Worm (Caenorhabditis elegans): ENCODE measurements around the gene T04C12.1.

DNA sequence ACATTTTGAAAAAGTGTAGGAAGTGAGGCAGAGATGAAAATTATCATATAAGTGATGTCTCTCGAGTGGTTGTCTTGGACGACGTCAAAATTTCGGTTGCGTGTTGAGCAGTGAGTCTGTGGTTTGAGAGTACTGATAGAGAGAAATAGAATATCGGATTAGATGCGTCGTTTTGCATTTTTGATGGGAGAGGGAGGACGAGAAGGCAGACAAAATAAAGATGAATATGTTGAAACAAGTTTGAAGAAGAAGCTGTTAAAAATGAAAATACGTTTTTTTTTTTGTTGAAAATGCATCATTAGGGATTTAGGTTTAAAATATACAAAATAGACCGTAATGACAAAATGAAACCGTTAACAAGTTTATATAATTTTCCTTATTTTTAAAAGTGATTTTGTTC, 4.0 kb upstream of the T04C12.1 start, which contains the start of gene T04C12.9:
- TF ChIP-seq ref-1 (GFP tag; conservative IDR thresholded peaks at IDR 0.05) (no peak), med-1 (GFP tag; optimal IDR thresholded peaks at IDR 0.05; ENCODE audit: insufficient read depth) (no peak)

Data from whole organism, midembryonic.